Worm (Caenorhabditis elegans): ENCODE data around the gene clc-10.

clc-10 gene

ce11 chrIII:6030483-6030882 is 26.4 kb upstream of the clc-10 start, which contains the start of gene ZK328.6:
ZK328.6 (minus strand) TSS chrIII:6030583.
- TF ChIP-seq ceh-16 (tag; optimal IDR thresholded peaks at IDR 0.05), result no peak
- TF ChIP-seq nfya-1 (tag; optimal IDR thresholded peaks at IDR 0.05; ENCODE audit: insufficient read depth), result no peak
- no peak for TF ChIP-seq nhr-25 (tag; optimal IDR thresholded peaks at IDR 0.05)
- TF ChIP-seq egl-27 (tag; optimal IDR thresholded peaks at IDR 0.05), result no peak
- no peak for TF ChIP-seq nhr-76 (tag; optimal IDR thresholded peaks at IDR 0.05)
- TF ChIP-seq nhr-11 (tag; optimal IDR thresholded peaks at IDR 0.05), result no peak
- TF ChIP-seq nhr-23 (tag; optimal IDR thresholded peaks at IDR 0.05), result no peak
- TF ChIP-seq fkh-10 (GFP tag; optimal IDR thresholded peaks at IDR 0.05), result no peak
- no peak for TF ChIP-seq unc-62 (GFP tag; optimal IDR thresholded peaks at IDR 0.05)
- TF ChIP-seq nhr-28 (tag; optimal IDR thresholded peaks at IDR 0.05), result no peak
- TF ChIP-seq nhr-12 (tag; optimal IDR thresholded peaks at IDR 0.05), result no peak

ce11 chrIII:6039370-6039769 is 17.5 kb upstream of the clc-10 start, which contains the start of gene ift-139:
ift-139 (minus strand) TSS chrIII:6039470.
- no peak for TF ChIP-seq fkh-10 (GFP tag; optimal IDR thresholded peaks at IDR 0.05)
- no peak for TF ChIP-seq elt-1 (tag; optimal IDR thresholded peaks at IDR 0.05)
- no peak for TF ChIP-seq egl-27 (tag; optimal IDR thresholded peaks at IDR 0.05)
- TF ChIP-seq lin-15B (tag; optimal IDR thresholded peaks at IDR 0.05), result no peak

- TF ChIP-seq pqm-1 (tag; optimal IDR thresholded peaks at IDR 0.05) (no peak), aly-2 (tag; optimal IDR thresholded peaks at IDR 0.05) (no peak), ceh-16 (tag; optimal IDR thresholded peaks at IDR 0.05) (no peak), lsy-12 (tag; optimal IDR thresholded peaks at IDR 0.05) (no peak), nhr-67 (tag; optimal IDR thresholded peaks at IDR 0.05) (no peak), ZK546.5 (tag; optimal IDR thresholded peaks at IDR 0.05) (no peak), nhr-12 (tag; optimal IDR thresholded peaks at IDR 0.05) (no peak), mml-1 (tag; optimal IDR thresholded peaks at IDR 0.05) (no peak), nhr-28 (tag; optimal IDR thresholded peaks at IDR 0.05) (no peak), sea-2 (GFP tag; optimal IDR thresholded peaks at IDR 0.05) (no peak), pha-4 (tag; optimal IDR thresholded peaks at IDR 0.05) (no peak), ceh-28 (tag; optimal IDR thresholded peaks at IDR 0.05) (no peak), elt-3 (tag; optimal IDR thresholded peaks at IDR 0.05) (no peak), skn-1 (tag; optimal IDR thresholded peaks at IDR 0.05) (no peak), nhr-76 (tag; optimal IDR thresholded peaks at IDR 0.05) (no peak), lin-15B (tag; optimal IDR thresholded peaks at IDR 0.05) (no peak)
Observed at ce11 chrIII:6046881-6047280, 10.0 kb upstream of the clc-10 start, which contains the start of gene tbx-11. tbx-11 (minus strand) TSS chrIII:6046981.

ce11 chrIII:6055706-6056105 is 1.2 kb upstream of the clc-10 start, which contains the start of gene F40H6.5:
F40H6.5 (minus strand) TSS chrIII:6055806.
- TF ChIP-seq hmg-11 (tag; optimal IDR thresholded peaks at IDR 0.05), result no peak
- no peak for TF ChIP-seq ceh-9 (tag; optimal IDR thresholded peaks at IDR 0.05)
- TF ChIP-seq ceh-16 (tag; optimal IDR thresholded peaks at IDR 0.05), result no peak
- TF ChIP-seq mml-1 (tag; optimal IDR thresholded peaks at IDR 0.05), result no peak
- no peak for TF ChIP-seq nhr-77 (tag; optimal IDR thresholded peaks at IDR 0.05)

- TF ChIP-seq ceh-16 (tag; optimal IDR thresholded peaks at IDR 0.05) (no peak), nhr-67 (tag; optimal IDR thresholded peaks at IDR 0.05) (no peak), hmg-11 (tag; optimal IDR thresholded peaks at IDR 0.05) (no peak), pha-4 (tag; optimal IDR thresholded peaks at IDR 0.05) (no peak), elt-2 (tag; optimal IDR thresholded peaks at IDR 0.05) (no peak), lin-15B (tag; optimal IDR thresholded peaks at IDR 0.05) (no peak), ama-1 (optimal IDR thresholded peaks at IDR 0.05) (no peak), nhr-25 (tag; optimal IDR thresholded peaks at IDR 0.05) (no peak), R02D3.7 (tag; optimal IDR thresholded peaks at IDR 0.05) (no peak), lsy-12 (tag; optimal IDR thresholded peaks at IDR 0.05) (no peak), ztf-4 (tag; optimal IDR thresholded peaks at IDR 0.05) (no peak), jun-1 (tag; optimal IDR thresholded peaks at IDR 0.05) (no peak), ceh-28 (tag; optimal IDR thresholded peaks at IDR 0.05) (no peak), ZK546.5 (tag; optimal IDR thresholded peaks at IDR 0.05) (no peak), eor-1 (tag; optimal IDR thresholded peaks at IDR 0.05) (no peak), lin-39 (tag; optimal IDR thresholded peaks at IDR 0.05) (no peak), aly-2 (tag; optimal IDR thresholded peaks at IDR 0.05) (no peak), mdl-1 (tag; optimal IDR thresholded peaks at IDR 0.05) (no peak)
Observed at ce11 chrIII:6056179-6056578, 691 bp upstream of the clc-10 start.

Data from whole organism, L3 larva.